Fruit fly (Drosophila melanogaster) whole organism, embryonic: Measurements from ENCODE around the gene SerRS.
A peak's percentile ranks its signal among the peaks of the same experiment; 100 is the strongest.

Experiments
- Bgb ChIP-seq: fragments of 200-800 bp; sonication (Bioruptor generic); IDR thresholded peaks from 2 replicates; pipeline ENCODE4 v1.3.6; 2022; ENCODE audit warnings: missing biosample characterization, missing genetic modification characterization; ENCODE audit not compliant: partially characterized antibody
- CG10147 ChIP-seq: fragments of 200-800 bp; sonication (Bioruptor generic); optimal IDR thresholded peaks from 2 replicates; lab custom pipeline; 2019; ENCODE audit warnings: missing biosample characterization, mild to moderate bottlenecking, missing genetic modification characterization, moderate library complexity
- CG11504 ChIP-seq: fragments of 200-800 bp; sonication (Bioruptor generic); optimal IDR thresholded peaks from 3 replicates; lab custom pipeline; 2019; ENCODE audit warnings: missing biosample characterization, mild to moderate bottlenecking, missing genetic modification characterization, moderate library complexity
- CG1233 ChIP-seq: fragments of 200-800 bp; sonication (Bioruptor generic); optimal IDR thresholded peaks from 4 replicates; lab custom pipeline; 2018; ENCODE audit warnings: missing biosample characterization, mild to moderate bottlenecking, missing genetic modification characterization
- CG12391 ChIP-seq: fragments of 200-800 bp; sonication (Bioruptor generic); optimal IDR thresholded peaks from 3 replicates; lab custom pipeline; 2018; ENCODE audit warnings: missing biosample characterization, mild to moderate bottlenecking, missing genetic modification characterization, moderate library complexity
- CG14965 ChIP-seq: fragments of 200-800 bp; sonication (Bioruptor generic); optimal IDR thresholded peaks from 2 replicates; lab custom pipeline; 2016; ENCODE audit warnings: missing biosample characterization, missing genetic modification characterization, borderline replicate concordance
- CG15073 ChIP-seq: fragments of 200-800 bp; sonication (Bioruptor generic); optimal IDR thresholded peaks from 2 replicates; lab custom pipeline; 2016; ENCODE audit warnings: missing biosample characterization, missing genetic modification characterization
- CG15269 ChIP-seq: fragments of 200-800 bp; sonication (Bioruptor generic); optimal IDR thresholded peaks from 2 replicates; lab custom pipeline; 2018; ENCODE audit warnings: missing biosample characterization, mild to moderate bottlenecking, missing genetic modification characterization, moderate library complexity
- CG15601 ChIP-seq: fragments of 200-800 bp; sonication (Bioruptor generic); optimal IDR thresholded peaks from 3 replicates; lab custom pipeline; 2019; ENCODE audit warnings: missing biosample characterization, mild to moderate bottlenecking, missing genetic modification characterization, moderate library complexity
- CG17385 ChIP-seq: fragments of 200-800 bp; sonication (Bioruptor generic); optimal IDR thresholded peaks from 3 replicates; lab custom pipeline; 2018; ENCODE audit warnings: missing biosample characterization, mild to moderate bottlenecking, missing genetic modification characterization
- CG18011 ChIP-seq: fragments of 200-800 bp; sonication (Bioruptor generic); optimal IDR thresholded peaks from 2 replicates; lab custom pipeline; 2017; ENCODE audit warnings: missing biosample characterization, missing genetic modification characterization, mild to moderate bottlenecking, moderate library complexity, missing genotype
- CG2712 ChIP-seq: fragments of 200-800 bp; optimal IDR thresholded peaks from 3 replicates; lab custom pipeline; 2019; ENCODE audit warnings: missing biosample characterization, mild to moderate bottlenecking, missing genetic modification characterization, moderate library complexity
- CG32767 ChIP-seq: fragments of 200-800 bp; sonication (Bioruptor generic); IDR thresholded peaks from 2 replicates; pipeline ENCODE4 v1.3.6; 2022; ENCODE audit warnings: missing biosample characterization, missing genetic modification characterization
- CG34422 ChIP-seq: fragments of 200-800 bp; sonication (Bioruptor generic); IDR thresholded peaks from 3 replicates; pipeline ENCODE4 v1.3.6; 2022; ENCODE audit warnings: missing biosample characterization, missing genetic modification characterization
- CG4328 ChIP-seq: fragments of 200-800 bp; sonication (Bioruptor generic); optimal IDR thresholded peaks from 3 replicates; lab custom pipeline; 2017; ENCODE audit warnings: missing biosample characterization, missing genetic modification reagents, missing genetic modification characterization
- CG4424 ChIP-seq: fragments of 200-800 bp; sonication (Bioruptor generic); optimal IDR thresholded peaks from 3 replicates; lab custom pipeline; 2016; ENCODE audit warnings: missing biosample characterization, missing genetic modification characterization
- CG6272 ChIP-seq: fragments of 200-800 bp; sonication (Bioruptor generic); IDR thresholded peaks from 2 replicates; pipeline ENCODE4 v1.3.6; 2022; ENCODE audit warnings: missing biosample characterization, missing genetic modification characterization
- CG8290 ChIP-seq, 3 experiments: fragments of 200-800 bp; sonication (Bioruptor generic); optimal IDR thresholded peaks; 2 replicates each; lab custom pipeline; 2016 to 2019; ENCODE audit warnings: missing biosample characterization in 3 of 3, missing genetic modification characterization in 3 of 3, mild to moderate bottlenecking in 2 of 3, moderate library complexity in 1 of 3
- CG8765 ChIP-seq: fragments of 200-800 bp; sonication (Bioruptor generic); IDR thresholded peaks from 2 replicates; pipeline ENCODE4 v1.3.6; 2022; ENCODE audit warnings: missing biosample characterization, missing genetic modification characterization
- CkIIα-i1 ChIP-seq: fragments of 200-800 bp; sonication (Bioruptor generic); IDR thresholded peaks from 2 replicates; pipeline ENCODE4 v1.3.6; 2022; ENCODE audit warnings: missing biosample characterization, missing genetic modification characterization
- CrebB ChIP-seq: fragments of 200-800 bp; sonication (Bioruptor generic); optimal IDR thresholded peaks from 3 replicates; lab custom pipeline; 2018; ENCODE audit warnings: missing biosample characterization, mild to moderate bottlenecking, missing genetic modification characterization
- D ChIP-seq, 2 experiments: fragments of 200-800 bp in 1 of 2; fragments of >200 bp in 1 of 2; sonication (Bioruptor generic) in 1 of 2; optimal IDR thresholded peaks; 2 replicates in 1 of 2; 3 replicates in 1 of 2; lab custom pipeline; 2017; ENCODE audit warnings: mild to moderate bottlenecking in 1 of 2, missing biosample characterization in 1 of 2, missing genetic modification characterization in 1 of 2, missing genetic modification reagents in 1 of 2
- Deaf1 ChIP-seq: fragments of 200-800 bp; optimal IDR thresholded peaks from 3 replicates; lab custom pipeline; 2019; ENCODE audit warnings: missing biosample characterization, mild to moderate bottlenecking, missing genetic modification characterization, moderate library complexity
- HHEX ChIP-seq: fragments of 200-800 bp; sonication (Bioruptor generic); optimal IDR thresholded peaks from 3 replicates; lab custom pipeline; 2017; ENCODE audit warnings: missing biosample characterization, mild to moderate bottlenecking, missing genetic modification characterization, missing genetic modification reagents
- Jarid2 ChIP-seq: fragments of 200-800 bp; sonication (Bioruptor generic); optimal IDR thresholded peaks from 3 replicates; lab custom pipeline; 2017; ENCODE audit warnings: mild to moderate bottlenecking, missing biosample characterization, missing genetic modification reagents, missing genetic modification characterization
- NFAT ChIP-seq: fragments of 200-800 bp; sonication (Bioruptor generic); IDR thresholded peaks from 2 replicates; pipeline ENCODE4 v1.3.6; 2022; ENCODE audit warnings: missing biosample characterization, missing genetic modification characterization
- Nf-YA ChIP-seq: fragments of 200-800 bp; sonication (Bioruptor generic); IDR thresholded peaks from 2 replicates; pipeline ENCODE4 v1.3.6; 2022; ENCODE audit warnings: missing biosample characterization, missing genetic modification characterization
- Oli ChIP-seq: fragments of 200-800 bp; sonication (Bioruptor generic); optimal IDR thresholded peaks from 2 replicates; lab custom pipeline; 2018; ENCODE audit warnings: missing biosample characterization, mild to moderate bottlenecking, missing genetic modification characterization, moderate library complexity
- Stat92E ChIP-seq, 3 experiments: fragments of >200 bp in 2 of 3; fragments of 200-800 bp in 1 of 3; sonication (Bioruptor generic) in 1 of 3; optimal IDR thresholded peaks; 2 replicates each; lab custom pipeline; 2017 to 2019; ENCODE audit warnings: missing biosample characterization in 3 of 3, missing genetic modification characterization in 3 of 3, mild to moderate bottlenecking in 1 of 3, moderate library complexity in 1 of 3
- Taf1 ChIP-seq: fragments of 200-800 bp; sonication (Bioruptor generic); IDR thresholded peaks from 2 replicates; pipeline ENCODE4 v1.3.6; 2022; ENCODE audit warnings: missing biosample characterization, missing genetic modification characterization
- bsh ChIP-seq, 2 experiments: fragments of 200-800 bp; sonication (Bioruptor generic); optimal IDR thresholded peaks; 2 replicates each; lab custom pipeline; 2017 to 2018; ENCODE audit warnings: mild to moderate bottlenecking in 2 of 2, missing biosample characterization in 2 of 2, missing genetic modification characterization in 2 of 2, moderate library complexity in 1 of 2
- crc ChIP-seq: fragments of 200-800 bp; sonication (Bioruptor generic); optimal IDR thresholded peaks from 2 replicates; lab custom pipeline; 2016; ENCODE audit warnings: missing biosample characterization, missing genetic modification characterization
- crol ChIP-seq: fragments of 200-800 bp; sonication (Bioruptor generic); IDR thresholded peaks from 2 replicates; pipeline ENCODE4 v1.3.6; 2022; ENCODE audit warnings: missing biosample characterization, missing genetic modification characterization
- dati ChIP-seq: fragments of 200-800 bp; sonication (Bioruptor generic); IDR thresholded peaks from 2 replicates; pipeline ENCODE4 v1.3.6; 2022; ENCODE audit warnings: missing biosample characterization, missing genetic modification characterization
- dmrt99B ChIP-seq: fragments of 200-800 bp; sonication (Bioruptor generic); optimal IDR thresholded peaks from 2 replicates; lab custom pipeline; 2018; ENCODE audit warnings: missing biosample characterization, mild to moderate bottlenecking, missing genetic modification characterization, moderate library complexity
- ems ChIP-seq: fragments of 200-800 bp; sonication (Bioruptor generic); optimal IDR thresholded peaks from 3 replicates; lab custom pipeline; 2016; ENCODE audit warnings: missing biosample characterization, missing genetic modification characterization
- en ChIP-seq: fragments of 200-800 bp; sonication (Bioruptor generic); optimal IDR thresholded peaks from 2 replicates; lab custom pipeline; 2016; ENCODE audit warnings: missing biosample characterization, missing genetic modification characterization
- gsb ChIP-seq: fragments of 200-800 bp; sonication (Bioruptor generic); IDR thresholded peaks from 2 replicates; pipeline ENCODE4 v1.3.6; 2022; ENCODE audit warnings: missing biosample characterization, missing genetic modification characterization
- ind ChIP-seq: fragments of 200-800 bp; sonication (Bioruptor generic); optimal IDR thresholded peaks from 3 replicates; lab custom pipeline; 2016; ENCODE audit warnings: missing biosample characterization, missing genetic modification characterization
- lbe ChIP-seq: fragments of 200-800 bp; sonication (Bioruptor generic); optimal IDR thresholded peaks from 2 replicates; lab custom pipeline; 2016; ENCODE audit warnings: missing biosample characterization, mild to moderate bottlenecking, missing genetic modification characterization
- nmo ChIP-seq: fragments of 200-800 bp; sonication (Bioruptor generic); optimal IDR thresholded peaks from 2 replicates; lab custom pipeline; 2018; ENCODE audit warnings: missing biosample characterization, mild to moderate bottlenecking, missing genetic modification characterization, moderate library complexity
- onecut ChIP-seq: fragments of 200-800 bp; sonication (Bioruptor generic); IDR thresholded peaks from 2 replicates; pipeline ENCODE4 v1.3.6; 2022; ENCODE audit warnings: missing biosample characterization, missing genetic modification characterization
- otp ChIP-seq: fragments of 200-800 bp; sonication (Bioruptor generic); IDR thresholded peaks from 3 replicates; pipeline ENCODE4, ENCODE4 v1.3.6; 2022; ENCODE audit warnings: missing biosample characterization, missing genetic modification characterization
- sens-2 ChIP-seq: fragments of 200-800 bp; sonication (Bioruptor generic); IDR thresholded peaks from 2 replicates; pipeline ENCODE4 v1.3.6; 2022; ENCODE audit warnings: missing biosample characterization, missing genetic modification characterization
- stwl ChIP-seq: fragments of 200-800 bp; sonication (Bioruptor generic); optimal IDR thresholded peaks from 3 replicates; lab custom pipeline; 2018; ENCODE audit warnings: missing biosample characterization, mild to moderate bottlenecking, missing genetic modification characterization, moderate library complexity
- tin ChIP-seq: fragments of 200-800 bp; sonication (Bioruptor generic); optimal IDR thresholded peaks from 3 replicates; lab custom pipeline; 2016; ENCODE audit warnings: missing biosample characterization, missing genetic modification characterization
- tio ChIP-seq: fragments of 200-800 bp; sonication (Bioruptor generic); optimal IDR thresholded peaks from 2 replicates; lab custom pipeline; 2017; ENCODE audit warnings: missing biosample characterization, missing genetic modification characterization, inconsistent platforms
- tna ChIP-seq: fragments of 200-800 bp; sonication (Bioruptor generic); IDR thresholded peaks from 2 replicates; pipeline ENCODE4 v1.3.6; 2022; ENCODE audit warnings: missing biosample characterization, missing genetic modification characterization; ENCODE audit not compliant: partially characterized antibody
- tup ChIP-seq: fragments of 200-800 bp; sonication (Bioruptor generic); optimal IDR thresholded peaks from 2 replicates; lab custom pipeline; 2016; ENCODE audit warnings: missing biosample characterization, mild to moderate bottlenecking, missing genetic modification characterization, moderate library complexity
- usp ChIP-seq: fragments of >200 bp; optimal IDR thresholded peaks from 2 replicates; lab custom pipeline; 2017; ENCODE audit warnings: missing biosample characterization, missing genetic modification characterization

The SerRS gene

DNA sequence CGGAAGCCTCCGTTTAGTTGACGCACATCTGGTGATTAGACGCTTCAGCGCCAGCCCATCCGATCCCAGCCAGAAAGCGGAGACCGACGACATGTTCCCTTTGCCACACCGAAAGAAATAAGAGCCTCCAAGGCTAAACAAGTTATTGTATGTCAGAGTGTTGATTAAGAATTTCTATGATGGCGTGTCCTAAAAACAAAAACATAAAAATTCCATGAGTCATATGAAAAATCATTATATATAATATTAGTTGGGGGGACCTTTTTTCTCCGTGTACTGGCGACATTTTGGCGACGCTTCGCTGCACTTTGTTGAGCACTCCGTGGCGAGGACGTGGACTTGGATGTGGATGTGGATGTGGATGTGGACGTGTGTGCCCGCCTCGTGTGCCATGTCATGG lies 24.4 kb downstream of the SerRS start (continued):
- TF ChIP-seq CG15601 (tag; lab: Kevin White, UChicago) (no peak), CG1233 (no peak), crol (GFP tag; lab: Robert Waterston, UW) (no peak), Stat92E (GFP tag; optimal IDR thresholded peaks at IDR 0.05; lab: Kevin White, UChicago) (no peak), crc (GFP tag; lab: Kevin White, UChicago) (no peak), CG10147 (GFP tag; lab: Kevin White, UChicago) (no peak), HHEX (GFP tag; lab: Kevin White, UChicago) (no peak), lbe (GFP tag; lab: Kevin White, UChicago) (no peak), CG32767 (GFP tag; lab: Robert Waterston, UW) (no peak), Taf1 (GFP tag; lab: Robert Waterston, UW) (no peak), Bgb (no peak), CG8765 (GFP tag; lab: Robert Waterston, UW) (no peak), Deaf1 (tag; lab: Kevin White, UChicago) (no peak), Jarid2 (no peak), onecut (GFP tag; lab: Robert Waterston, UW) (no peak), D (optimal IDR thresholded peaks at IDR 0.05; lab: Kevin White, UChicago) (no peak), D (GFP tag; optimal IDR thresholded peaks at IDR 0.05; lab: Kevin White, UChicago) (peak; percentile 9), ems (GFP tag; lab: Kevin White, UChicago) (no peak), tio (GFP tag; lab: Kevin White, UChicago) (no peak), dmrt99B (tag; lab: Kevin White, UChicago) (no peak), CG8290 (GFP tag; optimal IDR thresholded peaks at IDR 0.05; lab: Kevin White, UChicago) (no peak), CG8290 (tag; optimal IDR thresholded peaks at IDR 0.05; lab: Kevin White, UChicago) (no peak), nmo (peak; percentile 33), otp (GFP tag; lab: Robert Waterston, UW) (no peak), ind (GFP tag; lab: Kevin White, UChicago) (peak; percentile 29), CrebB (tag; lab: Kevin White, UChicago) (no peak), tna (no peak), NFAT (GFP tag; lab: Robert Waterston, UW) (no peak), CG11504 (tag; lab: Kevin White, UChicago) (no peak), usp (GFP tag; lab: Kevin White, UChicago) (no peak), CG34422 (GFP tag; lab: Robert Waterston, UW) (no peak), sens-2 (no peak), CG15073 (GFP tag; lab: Kevin White, UChicago) (no peak), dati (GFP tag; lab: Robert Waterston, UW) (no peak), tup (GFP tag; lab: Kevin White, UChicago) (peak; percentile 26), CG12391 (peak; percentile 18), CG2712 (tag; lab: Kevin White, UChicago) (peak; percentile 53), CkIIα-i1 (no peak), gsb (GFP tag; lab: Robert Waterston, UW) (no peak), stwl (tag; lab: Kevin White, UChicago) (no peak), en (no peak), CG6272 (GFP tag; lab: Robert Waterston, UW) (no peak), CG14965 (GFP tag; lab: Kevin White, UChicago) (no peak), Nf-YA (GFP tag; lab: Robert Waterston, UW) (no peak), tin (GFP tag; lab: Kevin White, UChicago) (peak; percentile 34), CG18011 (GFP tag; lab: Kevin White, UChicago) (no peak), CG15269 (no peak), CG4328 (GFP tag; lab: Kevin White, UChicago) (no peak), CG17385 (GFP tag; lab: Kevin White, UChicago) (no peak), bsh (GFP tag; optimal IDR thresholded peaks at IDR 0.05; lab: Kevin White, UChicago) (peak in 1 of 2 experiments; percentile 56), Oli (tag; lab: Kevin White, UChicago) (peak; percentile 43), CG4424 (GFP tag; lab: Kevin White, UChicago) (peak; percentile 27)
